Fruit fly (Drosophila melanogaster): Measurements from ENCODE around the gene CG15160.

DNA sequence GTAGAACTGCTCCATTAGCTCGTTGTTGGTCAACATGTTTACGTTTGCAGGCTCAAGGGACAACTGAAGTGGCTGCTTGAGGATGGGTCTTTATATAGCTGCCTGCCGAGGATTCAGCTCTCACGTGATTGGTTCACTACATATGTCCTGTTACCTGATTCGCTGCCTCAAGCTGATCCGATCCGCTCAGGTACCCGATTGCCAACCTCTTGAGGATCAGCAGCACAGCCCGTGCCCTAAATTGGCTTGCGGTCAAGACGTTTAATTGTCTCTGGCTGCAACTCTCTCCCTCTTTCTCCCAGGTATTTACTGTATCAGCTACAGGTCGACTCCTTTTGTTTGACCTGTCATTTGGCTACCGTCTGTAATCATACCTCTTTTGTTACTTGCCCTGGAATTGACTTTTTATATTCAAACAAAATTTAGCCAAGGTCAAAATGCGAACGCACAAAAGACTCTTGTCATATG lies 6.2 kb downstream of the CG15160 start, which contains the start of gene amos:
- TF ChIP-seq OdsH (GFP tag; optimal IDR thresholded peaks at IDR 0.05) = no peak
- TF ChIP-seq CG6808 (GFP tag; optimal IDR thresholded peaks at IDR 0.05) = no peak
- no peak for TF ChIP-seq fkh (GFP tag; optimal IDR thresholded peaks at IDR 0.05)
- no peak for TF ChIP-seq CG6276 (GFP tag; optimal IDR thresholded peaks at IDR 0.05)
- no peak for TF ChIP-seq CG6854 (GFP tag; optimal IDR thresholded peaks at IDR 0.05)
- no peak for TF ChIP-seq svp (GFP tag)
- no peak for TF ChIP-seq Ets21C (GFP tag; optimal IDR thresholded peaks at IDR 0.05)
- TF ChIP-seq Sox102F (GFP tag; optimal IDR thresholded peaks at IDR 0.05) = no peak
- no peak for TF ChIP-seq Hr39 (GFP tag; optimal IDR thresholded peaks at IDR 0.05)
- TF ChIP-seq CG15336 (GFP tag; IDR thresholded peaks at IDR 0.05) = no peak
- no peak for TF ChIP-seq Gug (GFP tag; IDR thresholded peaks at IDR 0.05)
- TF ChIP-seq dsx (GFP tag; optimal IDR thresholded peaks at IDR 0.05; ENCODE audit: poor library complexity, severe bottlenecking) = no peak
- TF ChIP-seq esn (GFP tag; optimal IDR thresholded peaks at IDR 0.05) = no peak
